Worm (Caenorhabditis elegans) whole organism, late embryonic: Measurements from ENCODE around the gene C46G7.1.

Source experiments
- ceh-34 ChIP-seq: sonication (generic microtip); optimal IDR thresholded peaks from 2 replicates; lab custom pipeline; 2016; ENCODE audit warnings: mild to moderate bottlenecking, missing genetic modification characterization, missing compliant biosample characterization
- fax-1 ChIP-seq: sonication (generic microtip); optimal IDR thresholded peaks from 2 replicates; lab custom pipeline; 2016; ENCODE audit warnings: missing genotype, missing genetic modification characterization, missing compliant biosample characterization
- lim-6 ChIP-seq: sonication (generic microtip); optimal IDR thresholded peaks from 2 replicates; lab custom pipeline; 2016; ENCODE audit warnings: missing genetic modification characterization, missing compliant biosample characterization

DNA sequence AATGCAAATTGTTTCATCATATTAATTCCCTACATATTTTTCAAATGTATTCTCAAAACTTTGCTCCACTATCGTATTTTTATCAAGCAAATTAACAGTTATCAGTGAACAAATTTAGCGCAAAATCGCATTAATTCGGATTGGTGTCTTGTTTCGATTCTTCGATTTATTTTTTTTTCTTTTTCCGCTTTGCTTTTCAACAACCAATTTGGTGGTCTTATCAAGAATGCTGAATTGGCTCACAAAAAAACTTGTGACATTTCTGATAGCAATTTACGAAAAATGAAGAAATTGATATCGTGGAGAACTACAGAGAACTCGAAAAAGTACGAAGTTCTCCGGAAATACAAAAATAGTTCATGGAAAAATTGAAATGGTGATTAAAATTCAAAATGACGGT lies 30.7 kb downstream of the C46G7.1 start:
- TF ChIP-seq lim-6, result no peak
- TF ChIP-seq fax-1 (tag; lab: Kevin White, UChicago), result no peak
- TF ChIP-seq ceh-34, result no peak
